Worm (Caenorhabditis elegans) whole organism, L1 larva: Measurements from ENCODE around the gene apn-1.
A peak's percentile ranks its signal among the peaks of the same experiment; 100 is the strongest.

Source experiments
- C04F5.9 ChIP-seq: sonication (generic microtip); optimal IDR thresholded peaks from 2 replicates; lab custom pipeline; 2016; ENCODE audit warnings: missing genetic modification characterization, missing compliant biosample characterization
- C16A3.4 ChIP-seq: fragments of 150-350 bp; optimal IDR thresholded peaks from 2 replicates; lab custom pipeline; 2014; ENCODE audit warnings: missing biosample characterization, missing genetic modification characterization
- aha-1 ChIP-seq: fragments of 150-350 bp; optimal IDR thresholded peaks from 2 replicates; lab custom pipeline; 2014; ENCODE audit warnings: missing biosample characterization, missing genetic modification characterization
- aly-2 ChIP-seq: fragments of 150-350 bp; optimal IDR thresholded peaks from 2 replicates; lab custom pipeline; 2014; ENCODE audit warnings: missing biosample characterization, missing genetic modification characterization
- ama-1 ChIP-seq: fragments of 150-350 bp; optimal IDR thresholded peaks from 2 replicates; lab custom pipeline; 2014
- blmp-1 ChIP-seq: fragments of 150-350 bp; optimal IDR thresholded peaks from 2 replicates; lab custom pipeline; 2014; ENCODE audit warnings: missing biosample characterization, missing genetic modification characterization
- ces-1 ChIP-seq: fragments of 150-350 bp; optimal IDR thresholded peaks from 2 replicates; lab custom pipeline; 2014; ENCODE audit warnings: missing biosample characterization, missing genetic modification reagents, missing genetic modification characterization
- dsc-1 ChIP-seq: sonication (generic microtip); optimal IDR thresholded peaks from 2 replicates; lab custom pipeline; 2016; ENCODE audit warnings: mild to moderate bottlenecking, missing genetic modification characterization, missing compliant biosample characterization
- efl-3 ChIP-seq: fragments of 200-800 bp; sonication (Bioruptor generic); optimal IDR thresholded peaks from 2 replicates; lab custom pipeline; 2018; ENCODE audit warnings: mild to moderate bottlenecking, missing genetic modification characterization, missing compliant biosample characterization
- egl-27 ChIP-seq, 2 experiments: fragments of 150-350 bp in 1 of 2; sonication (generic microtip); optimal IDR thresholded peaks; 3 replicates each; lab custom pipeline; 2017 to 2018; ENCODE audit warnings: missing biosample characterization in 2 of 2, missing genetic modification characterization in 2 of 2, missing genetic modification reagents in 2 of 2
- elt-2 ChIP-seq: sonication (generic microtip); optimal IDR thresholded peaks from 2 replicates; lab custom pipeline; 2016; ENCODE audit warnings: missing genetic modification characterization, mild to moderate bottlenecking, inconsistent platforms, missing compliant biosample characterization, missing genetic modification reagents
- elt-3 ChIP-seq, 6 experiments: fragments of 150-350 bp in 1 of 6; sonication (generic microtip); optimal IDR thresholded peaks; 2 replicates each; lab custom pipeline; 2017 to 2018; ENCODE audit warnings: missing biosample characterization in 6 of 6, missing genetic modification characterization in 6 of 6, inconsistent platforms in 1 of 6
- fkh-4 ChIP-seq: sonication (generic microtip); optimal IDR thresholded peaks from 2 replicates; lab custom pipeline; 2016; ENCODE audit warnings: missing compliant biosample characterization, missing genetic modification characterization, borderline replicate concordance
- fkh-8 ChIP-seq: sonication (generic microtip); optimal IDR thresholded peaks from 2 replicates; lab custom pipeline; 2016; ENCODE audit warnings: mild to moderate bottlenecking, missing genetic modification characterization, missing compliant biosample characterization
- grh-1 ChIP-seq: fragments of 200-800 bp; sonication (Bioruptor generic); IDR thresholded peaks from 2 replicates; pipeline ENCODE4 v1.3.6; 2022; ENCODE audit warnings: missing genetic modification reagents, missing genetic modification characterization, missing compliant biosample characterization
- hlh-4 ChIP-seq: sonication (generic microtip); optimal IDR thresholded peaks from 2 replicates; lab custom pipeline; 2016; ENCODE audit warnings: mild to moderate bottlenecking, missing genetic modification characterization, missing compliant biosample characterization
- isw-1 ChIP-seq: fragments of 200-800 bp; sonication (Bioruptor generic); IDR thresholded peaks from 2 replicates; pipeline ENCODE4 v1.3.6; 2022; ENCODE audit warnings: missing genetic modification characterization, missing compliant biosample characterization
- lin-13 ChIP-seq: fragments of 150-350 bp; optimal IDR thresholded peaks from 2 replicates; lab custom pipeline; 2014; ENCODE audit warnings: missing biosample characterization, missing genetic modification reagents, missing genetic modification characterization
- lin-14 ChIP-seq: fragments of 200-800 bp; sonication (Bioruptor generic); optimal IDR thresholded peaks from 2 replicates; lab custom pipeline; 2018; ENCODE audit warnings: mild to moderate bottlenecking, missing genetic modification characterization, moderate library complexity, missing compliant biosample characterization
- lin-39 ChIP-seq: fragments of 150-350 bp; optimal IDR thresholded peaks from 2 replicates; lab custom pipeline; 2014; ENCODE audit warnings: missing biosample characterization, missing genetic modification reagents, missing genetic modification characterization
- lir-3 ChIP-seq: sonication (generic microtip); optimal IDR thresholded peaks from 2 replicates; lab custom pipeline; 2016; ENCODE audit warnings: mild to moderate bottlenecking, missing genetic modification characterization, moderate library complexity, missing compliant biosample characterization; ENCODE audit not compliant: poor library complexity
- lsy-2 ChIP-seq, 2 experiments: fragments of 150-350 bp; optimal IDR thresholded peaks; 2 replicates each; lab custom pipeline; 2014; ENCODE audit warnings: missing biosample characterization in 2 of 2, missing genetic modification characterization in 2 of 2
- mef-2 ChIP-seq: fragments of 150-350 bp; optimal IDR thresholded peaks from 2 replicates; lab custom pipeline; 2014; ENCODE audit warnings: missing biosample characterization, missing genetic modification characterization
- nhr-20 ChIP-seq: sonication (generic microtip); optimal IDR thresholded peaks from 2 replicates; lab custom pipeline; 2016; ENCODE audit warnings: mild to moderate bottlenecking, missing genetic modification characterization, missing compliant biosample characterization
- nhr-237 ChIP-seq: fragments of 150-350 bp; optimal IDR thresholded peaks from 2 replicates; lab custom pipeline; 2014; ENCODE audit warnings: missing biosample characterization, missing genetic modification characterization
- nhr-71 ChIP-seq: sonication (generic microtip); optimal IDR thresholded peaks from 2 replicates; lab custom pipeline; 2016; ENCODE audit warnings: mild to moderate bottlenecking, missing genetic modification characterization, moderate library complexity, missing compliant biosample characterization
- nhr-76 ChIP-seq: sonication (generic microtip); optimal IDR thresholded peaks from 2 replicates; lab custom pipeline; 2017; ENCODE audit warnings: missing biosample characterization, missing genetic modification characterization
- nhr-85 ChIP-seq: sonication (generic microtip); peaks from one replicate; lab custom pipeline; 2016; ENCODE audit warnings: missing genetic modification characterization, inconsistent platforms, missing compliant biosample characterization
- nhr-90 ChIP-seq: sonication (generic microtip); optimal IDR thresholded peaks from 2 replicates; lab custom pipeline; 2016; ENCODE audit warnings: mild to moderate bottlenecking, missing genetic modification characterization, missing compliant biosample characterization; ENCODE audit not compliant: poor library complexity
- pag-3 ChIP-seq: sonication (generic microtip); optimal IDR thresholded peaks from 2 replicates; lab custom pipeline; 2017; ENCODE audit warnings: missing genetic modification characterization, mild to moderate bottlenecking, missing compliant biosample characterization, antibody characterized with exemption, borderline replicate concordance; ENCODE audit not compliant: insufficient read depth
- pax-3 ChIP-seq: fragments of 200-800 bp; sonication (Bioruptor generic); optimal IDR thresholded peaks from 2 replicates; lab custom pipeline; 2018; ENCODE audit warnings: mild to moderate bottlenecking, missing genetic modification characterization, moderate library complexity, missing compliant biosample characterization
- rnt-1 ChIP-seq: sonication (generic microtip); optimal IDR thresholded peaks from 2 replicates; lab custom pipeline; 2016; ENCODE audit warnings: mild to moderate bottlenecking, missing genetic modification characterization, moderate library complexity, missing compliant biosample characterization
- skn-1 ChIP-seq: fragments of 150-350 bp; optimal IDR thresholded peaks from 2 replicates; lab custom pipeline; 2014; ENCODE audit warnings: missing biosample characterization, missing genetic modification characterization
- snu-23 ChIP-seq: sonication (generic microtip); optimal IDR thresholded peaks from 2 replicates; lab custom pipeline; 2016; ENCODE audit warnings: missing genetic modification characterization, missing compliant biosample characterization
- sox-4 ChIP-seq: sonication (generic microtip); optimal IDR thresholded peaks from 2 replicates; lab custom pipeline; 2016; ENCODE audit warnings: missing genetic modification characterization, missing compliant biosample characterization
- sup-37 ChIP-seq: fragments of 200-800 bp; sonication (Bioruptor generic); optimal IDR thresholded peaks from 2 replicates; lab custom pipeline; 2018; ENCODE audit warnings: mild to moderate bottlenecking, missing genetic modification characterization, missing compliant biosample characterization
- tbx-2 ChIP-seq: sonication (generic microtip); optimal IDR thresholded peaks from 2 replicates; lab custom pipeline; 2016; ENCODE audit warnings: missing genetic modification characterization, missing compliant biosample characterization
- unc-130 ChIP-seq: fragments of 150-350 bp; optimal IDR thresholded peaks from 2 replicates; lab custom pipeline; 2017; ENCODE audit warnings: missing biosample characterization, missing genetic modification characterization, inconsistent platforms
- unc-30 ChIP-seq: sonication (generic microtip); optimal IDR thresholded peaks from 2 replicates; lab custom pipeline; 2017; ENCODE audit warnings: missing biosample characterization, missing genetic modification characterization
- unc-62 ChIP-seq: fragments of 150-350 bp; optimal IDR thresholded peaks from 2 replicates; lab custom pipeline; 2014; ENCODE audit warnings: missing biosample characterization, missing genetic modification reagents, missing genetic modification characterization
- unc-86 ChIP-seq: sonication (generic microtip); optimal IDR thresholded peaks from 2 replicates; lab custom pipeline; 2016; ENCODE audit warnings: missing genetic modification characterization, missing compliant biosample characterization
- unc-98 ChIP-seq: fragments of 200-800 bp; sonication (Bioruptor generic); IDR thresholded peaks from 2 replicates; pipeline ENCODE4 v1.3.6; 2022; ENCODE audit warnings: missing genetic modification characterization, missing compliant biosample characterization
- vab-15 ChIP-seq: sonication (generic microtip); optimal IDR thresholded peaks from 2 replicates; lab custom pipeline; 2017; ENCODE audit warnings: missing genotype, mild to moderate bottlenecking, missing genetic modification characterization, missing compliant biosample characterization
- xbp-1 ChIP-seq: sonication (generic microtip); optimal IDR thresholded peaks from 2 replicates; lab custom pipeline; 2016; ENCODE audit warnings: missing genetic modification characterization, missing compliant biosample characterization
- zag-1 ChIP-seq: fragments of 150-350 bp; optimal IDR thresholded peaks from 2 replicates; lab custom pipeline; 2014; ENCODE audit warnings: missing biosample characterization, missing genetic modification characterization
- zip-4 ChIP-seq: fragments of 200-800 bp; sonication (Bioruptor generic); optimal IDR thresholded peaks from 2 replicates; lab custom pipeline; 2018; ENCODE audit warnings: mild to moderate bottlenecking, missing genetic modification characterization, moderate library complexity, missing compliant biosample characterization

Gene apn-1

DNA sequence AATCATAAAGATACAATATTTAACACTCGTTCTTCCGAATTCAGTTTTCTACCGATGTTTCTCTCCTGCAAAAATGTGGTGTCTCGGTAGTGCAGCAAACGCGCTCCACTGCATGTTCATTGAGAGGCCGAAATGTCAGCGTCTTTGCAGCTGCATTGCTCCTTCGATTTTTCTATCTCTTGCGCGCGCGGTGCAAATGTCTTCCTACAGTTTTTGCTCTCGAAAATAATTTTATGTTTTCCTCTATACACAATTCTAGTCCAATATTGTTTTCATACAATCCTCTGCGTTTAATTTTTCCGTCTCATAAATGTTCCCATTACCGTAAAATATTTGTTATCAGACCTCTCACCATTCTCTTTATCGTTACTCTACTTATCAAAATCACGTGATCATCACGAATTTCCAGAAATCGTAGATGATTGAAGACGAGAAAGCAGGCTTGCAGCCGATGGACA, 15.0 kb downstream of the apn-1 start, which contains the start of gene ufd-2 (continued):
- TF ChIP-seq nhr-76 (tag; lab: Kevin White, UChicago) (no peak), lsy-2 (tag; optimal IDR thresholded peaks at IDR 0.05; lab: Kevin White, UChicago) (peak; percentile 67 to 89), mef-2 (no peak), lin-39 (tag; lab: Kevin White, UChicago) (no peak), sox-4 (tag; lab: Kevin White, UChicago) (no peak), lin-13 (peak; percentile 53), xbp-1 (tag; lab: Kevin White, UChicago) (peak; percentile 54), unc-130 (tag; lab: Kevin White, UChicago) (peak; percentile 16), lir-3 (tag; lab: Kevin White, UChicago) (peak; percentile 68), unc-98 (no peak), unc-30 (tag; lab: Kevin White, UChicago) (no peak), egl-27 (tag; optimal IDR thresholded peaks at IDR 0.05; lab: Kevin White, UChicago) (no peak), fkh-4 (tag; lab: Kevin White, UChicago) (no peak), isw-1 (GFP tag; lab: Robert Waterston, UW) (peak; percentile 22), aha-1 (tag; lab: Kevin White, UChicago) (no peak), grh-1 (GFP tag; lab: Robert Waterston, UW) (no peak), pag-3 (tag; lab: Kevin White, UChicago) (no peak), vab-15 (peak; percentile 77), sup-37 (GFP tag; lab: Kevin White, UChicago) (no peak), hlh-4 (tag; lab: Kevin White, UChicago) (no peak), pax-3 (tag; lab: Kevin White, UChicago) (peak; percentile 60), efl-3 (GFP tag; lab: Kevin White, UChicago) (no peak), unc-62 (no peak), nhr-237 (tag; lab: Kevin White, UChicago) (peak; percentile 4), aly-2 (tag; lab: Kevin White, UChicago) (no peak), nhr-90 (tag; lab: Kevin White, UChicago) (peak; percentile 60), blmp-1 (tag; lab: Kevin White, UChicago) (peak; percentile 55), C16A3.4 (tag; lab: Kevin White, UChicago) (peak; percentile 85)

DNA sequence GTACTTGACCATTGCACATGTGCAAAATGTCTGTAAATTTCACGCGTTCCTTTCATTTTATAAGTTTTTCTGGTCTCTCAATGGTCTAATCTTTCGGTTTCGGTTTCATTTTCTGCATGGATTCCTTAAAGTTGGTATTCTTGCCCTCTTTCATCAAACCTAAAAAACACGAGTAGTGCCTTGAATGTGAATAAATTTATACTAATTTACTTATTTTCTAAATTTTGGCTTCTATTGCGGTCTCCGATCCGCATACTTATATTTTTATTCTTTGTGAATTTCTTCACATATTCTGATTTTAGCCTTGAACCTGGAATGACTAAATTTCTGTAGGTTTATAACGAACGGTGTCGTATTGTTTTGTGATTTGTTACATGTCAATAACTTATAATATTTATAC, 18.6 kb downstream of the apn-1 start, which contains the start of gene pdha-1:
pdha-1 (plus strand) TSS at position 301 of the 400 bp plus-strand sequence.
- TF ChIP-seq elt-2 (no peak), hlh-4 (tag; lab: Kevin White, UChicago) (no peak), rnt-1 (no peak), ces-1 (GFP tag; lab: Kevin White, UChicago) (no peak), mef-2 (no peak)

DNA sequence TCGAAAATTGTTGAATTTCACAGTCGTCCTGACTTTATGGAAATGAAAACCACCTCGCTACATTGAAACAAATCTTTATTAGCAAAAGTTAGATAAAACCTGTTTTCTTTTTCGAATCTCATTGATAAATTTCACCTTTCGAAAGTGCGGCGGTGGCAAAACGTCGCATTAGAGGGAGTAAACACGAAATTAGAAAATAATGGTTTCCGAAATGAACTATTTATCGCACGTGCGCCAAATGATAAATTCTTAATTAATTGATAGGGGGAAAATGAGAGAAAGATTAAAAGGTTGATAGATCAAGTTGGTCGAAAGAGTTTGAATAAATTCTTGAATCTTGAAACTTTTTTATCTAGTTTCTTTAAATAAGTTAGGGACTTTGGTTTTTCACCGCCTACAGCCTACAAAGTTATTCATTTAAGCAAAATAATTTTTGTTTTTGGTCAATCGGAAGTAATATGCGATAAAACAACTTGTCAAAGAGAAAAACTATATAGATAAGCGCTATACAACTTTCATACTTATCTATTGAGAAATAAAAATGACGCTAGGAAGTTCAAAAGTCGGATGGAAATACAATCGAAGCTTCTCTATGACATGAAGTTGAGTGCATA, 23.8 kb downstream of the apn-1 start:
- peak; percentile 37 for TF ChIP-seq nhr-71 (tag; lab: Kevin White, UChicago)
- no peak for TF ChIP-seq zip-4
- no peak for TF ChIP-seq rnt-1
- TF ChIP-seq mef-2: no peak
- TF ChIP-seq snu-23: peak; percentile 3
- TF ChIP-seq blmp-1 (tag; lab: Kevin White, UChicago): peak; percentile 92
- no peak for TF ChIP-seq skn-1 (tag; lab: Kevin White, UChicago)
- no peak for TF ChIP-seq lir-3 (tag; lab: Kevin White, UChicago)
- TF ChIP-seq lin-14: peak; percentile 46
- TF ChIP-seq zag-1: no peak
- TF ChIP-seq ama-1 (lab: Kevin White, UChicago): no peak
- peak; percentile 86 for TF ChIP-seq nhr-85 (tag; lab: Kevin White, UChicago)
- no peak for TF ChIP-seq unc-86 (tag; lab: Kevin White, UChicago)
- TF ChIP-seq dsc-1 (tag; lab: Kevin White, UChicago): no peak
- peak; percentile 13 for TF ChIP-seq tbx-2 (tag; lab: Kevin White, UChicago)
- peak; percentile 37 for TF ChIP-seq nhr-20
- TF ChIP-seq sup-37 (GFP tag; lab: Kevin White, UChicago): no peak
- peak; percentile 66 for TF ChIP-seq elt-2
- 0 out of 2 replicates have a peak, but pooled peaks have one; percentile 18 for TF ChIP-seq grh-1 (GFP tag; lab: Robert Waterston, UW)
- no peak for TF ChIP-seq fkh-8 (tag; lab: Kevin White, UChicago)
- no peak for TF ChIP-seq C04F5.9 (tag; lab: Kevin White, UChicago)
- TF ChIP-seq elt-3 (tag; optimal IDR thresholded peaks at IDR 0.05; lab: Kevin White, UChicago): peak in 5 of 6 experiments; percentile 18 to 66 (median 33)
